Worm (Caenorhabditis elegans) whole organism, L4/young adult: ENCODE results near the gene F49C12.12.

Source experiments
- W03F9.2 ChIP-seq: fragments of 150-350 bp; optimal IDR thresholded peaks from 2 replicates; lab custom pipeline; 2014; ENCODE audit warnings: missing biosample characterization, missing genetic modification characterization
- dao-5 ChIP-seq: sonication (generic microtip); optimal IDR thresholded peaks from 2 replicates; lab custom pipeline; 2016; ENCODE audit warnings: missing genotype, missing genetic modification characterization, moderate library complexity, missing compliant biosample characterization
- him-1 ChIP-seq: sonication (generic microtip); optimal IDR thresholded peaks from 2 replicates; lab custom pipeline; 2016; ENCODE audit warnings: missing genotype, missing genetic modification reagents, missing genetic modification characterization, missing compliant biosample characterization

DNA sequence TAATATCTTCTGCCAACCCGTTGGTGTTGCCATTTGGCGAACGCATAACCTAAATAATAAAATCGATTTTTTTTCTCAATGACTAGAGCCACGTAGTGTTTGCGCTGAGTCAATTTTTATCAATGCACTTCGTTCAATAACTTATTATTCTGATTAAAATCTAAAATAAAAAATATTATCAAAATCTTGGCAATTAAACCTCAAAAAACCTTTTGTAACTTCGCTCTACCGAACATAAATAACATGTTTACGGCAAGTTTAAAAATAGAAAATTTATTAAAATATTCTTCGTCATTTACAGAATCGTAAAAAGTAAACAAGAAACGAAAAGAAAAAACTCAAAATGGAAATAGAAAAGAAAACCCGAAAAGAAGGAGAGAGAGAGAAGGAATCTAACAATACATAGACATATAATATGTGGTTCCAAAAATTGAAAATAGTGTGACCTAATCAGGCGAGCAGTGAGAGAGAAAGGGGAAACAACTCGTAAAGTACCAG lies 22.3 kb upstream of the F49C12.12 start, which contains the start of gene pigc-1:
- no peak for TF ChIP-seq dao-5 (tag; lab: Kevin White, UChicago)
- TF ChIP-seq W03F9.2 (tag; lab: Kevin White, UChicago), result peak; percentile 1
- no peak for TF ChIP-seq him-1 (tag; lab: Kevin White, UChicago)
